Worm (Caenorhabditis elegans): ENCODE results near the gene R04B5.1.
A peak's percentile ranks its signal among the peaks of the same experiment; 100 is the strongest.

R04B5.1 gene

ce11 chrV:10046503-10046902 is 31.6 kb downstream of the R04B5.1 start:
- TF ChIP-seq hpl-2 (GFP tag; optimal IDR thresholded peaks at IDR 0.05): no peak
- TF ChIP-seq nhr-85 (tag): peak; percentile 76
- TF ChIP-seq mdl-1 (tag; optimal IDR thresholded peaks at IDR 0.05): no peak
- TF ChIP-seq ceh-88 (GFP tag; IDR thresholded peaks at IDR 0.05): no peak
- no peak for TF ChIP-seq egl-27 (tag; optimal IDR thresholded peaks at IDR 0.05)
- no peak for TF ChIP-seq nhr-47 (tag; optimal IDR thresholded peaks at IDR 0.05)
- no peak for TF ChIP-seq tlp-1 (tag; optimal IDR thresholded peaks at IDR 0.05)
- no peak for TF ChIP-seq ceh-8 (GFP tag; optimal IDR thresholded peaks at IDR 0.05)
- TF ChIP-seq swsn-7 (tag; optimal IDR thresholded peaks at IDR 0.05): no peak
- no peak for TF ChIP-seq hlh-4 (tag; optimal IDR thresholded peaks at IDR 0.05)
- TF ChIP-seq zag-1 (tag; optimal IDR thresholded peaks at IDR 0.05): no peak
- no peak for TF ChIP-seq nhr-11 (tag; optimal IDR thresholded peaks at IDR 0.05)
- TF ChIP-seq efl-3 (GFP tag; optimal IDR thresholded peaks at IDR 0.05): no peak
- TF ChIP-seq mep-1 (tag; optimal IDR thresholded peaks at IDR 0.05): peak; percentile 51
- TF ChIP-seq elt-3 (tag; optimal IDR thresholded peaks at IDR 0.05): peak in 1 of 6 experiments; percentile 37
- TF ChIP-seq unc-98 (GFP tag; IDR thresholded peaks at IDR 0.05): no peak
- TF ChIP-seq ceh-63 (GFP tag; optimal IDR thresholded peaks at IDR 0.05): no peak
- TF ChIP-seq nhr-19 (GFP tag; conservative IDR thresholded peaks at IDR 0.05): no peak
- no peak for TF ChIP-seq mef-2 (tag; optimal IDR thresholded peaks at IDR 0.05)
- TF ChIP-seq blmp-1 (tag; optimal IDR thresholded peaks at IDR 0.05): peak; percentile 79
- TF ChIP-seq C16A3.4 (tag; optimal IDR thresholded peaks at IDR 0.05): no peak
- no peak for TF ChIP-seq egl-13 (tag; optimal IDR thresholded peaks at IDR 0.05)
- no peak for TF ChIP-seq C34B4.2 (tag; optimal IDR thresholded peaks at IDR 0.05)
- no peak for TF ChIP-seq alr-1 (tag; optimal IDR thresholded peaks at IDR 0.05; ENCODE audit: borderline replicate concordance)
- no peak for TF ChIP-seq dpl-1 (GFP tag; optimal IDR thresholded peaks at IDR 0.05)
- no peak for TF ChIP-seq fkh-4 (tag; optimal IDR thresholded peaks at IDR 0.05; ENCODE audit: borderline replicate concordance)
- TF ChIP-seq nhr-76 (tag; optimal IDR thresholded peaks at IDR 0.05): no peak
- TF ChIP-seq ets-5 (GFP tag; IDR thresholded peaks at IDR 0.05): no peak
- TF ChIP-seq skn-1 (tag; optimal IDR thresholded peaks at IDR 0.05): no peak
- no peak for TF ChIP-seq ztf-4 (tag; optimal IDR thresholded peaks at IDR 0.05)
- no peak for TF ChIP-seq fos-1 (tag; optimal IDR thresholded peaks at IDR 0.05)
- no peak for TF ChIP-seq mab-9 (GFP tag; IDR thresholded peaks at IDR 0.05)
- no peak for TF ChIP-seq nhr-28 (tag; optimal IDR thresholded peaks at IDR 0.05)
- no peak for TF ChIP-seq dsc-1 (tag; optimal IDR thresholded peaks at IDR 0.05)
- TF ChIP-seq snpc-4 (tag; optimal IDR thresholded peaks at IDR 0.05): no peak
- no peak for TF ChIP-seq nhr-237 (tag; optimal IDR thresholded peaks at IDR 0.05)
- TF ChIP-seq nhr-84 (tag; optimal IDR thresholded peaks at IDR 0.05): no peak
- TF ChIP-seq tbx-2 (tag; optimal IDR thresholded peaks at IDR 0.05): no peak
- peak; percentile 24 for TF ChIP-seq xbp-1 (tag; optimal IDR thresholded peaks at IDR 0.05)
- no peak for TF ChIP-seq pag-3 (tag; optimal IDR thresholded peaks at IDR 0.05; ENCODE audit: borderline replicate concordance, insufficient read depth)
- peak in 1 of 2 experiments; percentile 36 for TF ChIP-seq lsy-2 (tag; optimal IDR thresholded peaks at IDR 0.05)
- no peak for TF ChIP-seq unc-86 (tag; optimal IDR thresholded peaks at IDR 0.05)
- TF ChIP-seq nhr-12 (tag; optimal IDR thresholded peaks at IDR 0.05): no peak
- TF ChIP-seq lin-35 (GFP tag; optimal IDR thresholded peaks at IDR 0.05): peak in 1 of 2 experiments; percentile 16
- TF ChIP-seq sox-4 (tag; optimal IDR thresholded peaks at IDR 0.05): no peak
- no peak for TF ChIP-seq Y116A8C.19 (tag; optimal IDR thresholded peaks at IDR 0.05; ENCODE audit: borderline replicate concordance)
- no peak for TF ChIP-seq nhr-90 (tag; optimal IDR thresholded peaks at IDR 0.05; ENCODE audit: poor library complexity)
- TF ChIP-seq zip-4 (GFP tag; optimal IDR thresholded peaks at IDR 0.05): no peak
- no peak for TF ChIP-seq pqm-1 (tag; optimal IDR thresholded peaks at IDR 0.05)
- TF ChIP-seq rnt-1 (tag; optimal IDR thresholded peaks at IDR 0.05): no peak
- peak; percentile 10 for TF ChIP-seq nhr-20 (tag; optimal IDR thresholded peaks at IDR 0.05)
- TF ChIP-seq aha-1 (tag; optimal IDR thresholded peaks at IDR 0.05): no peak
- TF ChIP-seq grh-1 (GFP tag; IDR thresholded peaks at IDR 0.05): no peak
- no peak for TF ChIP-seq elt-2 (tag; optimal IDR thresholded peaks at IDR 0.05)
